Fruit fly (Drosophila melanogaster) Kc167 (cell line): ENCODE results near the gene yellow-e.

Experiments used
- Myc ChIP-seq: fragments of >200 bp; optimal IDR thresholded peaks from 2 replicates; lab custom pipeline; 2017; ENCODE audit warnings: missing external identifiers
- Sin3A ChIP-seq: fragments of >200 bp; optimal IDR thresholded peaks from 2 replicates; lab custom pipeline; 2018; ENCODE audit warnings: missing external identifiers
- h ChIP-seq: fragments of >200 bp; optimal IDR thresholded peaks from 3 replicates; lab custom pipeline; 2018; ENCODE audit warnings: missing external identifiers
- insv ChIP-seq: fragments of >200 bp; optimal IDR thresholded peaks from 3 replicates; lab custom pipeline; 2018; ENCODE audit warnings: missing external identifiers
- psq ChIP-seq: fragments of >200 bp; optimal IDR thresholded peaks from 2 replicates; lab custom pipeline; 2017; ENCODE audit warnings: missing external identifiers
- ttk ChIP-seq: sonication (Bioruptor generic); optimal IDR thresholded peaks from 2 replicates; lab custom pipeline; 2017; ENCODE audit warnings: missing external identifiers

Gene yellow-e

dm6 chr3R:13428341-13429040 is 13.4 kb upstream of the yellow-e start:
- TF ChIP-seq ttk = no peak
- TF ChIP-seq Myc = no peak
- no peak for TF ChIP-seq Sin3A (lab: Kevin White, UChicago)
- TF ChIP-seq psq (lab: Kevin White, UChicago) = no peak

DNA sequence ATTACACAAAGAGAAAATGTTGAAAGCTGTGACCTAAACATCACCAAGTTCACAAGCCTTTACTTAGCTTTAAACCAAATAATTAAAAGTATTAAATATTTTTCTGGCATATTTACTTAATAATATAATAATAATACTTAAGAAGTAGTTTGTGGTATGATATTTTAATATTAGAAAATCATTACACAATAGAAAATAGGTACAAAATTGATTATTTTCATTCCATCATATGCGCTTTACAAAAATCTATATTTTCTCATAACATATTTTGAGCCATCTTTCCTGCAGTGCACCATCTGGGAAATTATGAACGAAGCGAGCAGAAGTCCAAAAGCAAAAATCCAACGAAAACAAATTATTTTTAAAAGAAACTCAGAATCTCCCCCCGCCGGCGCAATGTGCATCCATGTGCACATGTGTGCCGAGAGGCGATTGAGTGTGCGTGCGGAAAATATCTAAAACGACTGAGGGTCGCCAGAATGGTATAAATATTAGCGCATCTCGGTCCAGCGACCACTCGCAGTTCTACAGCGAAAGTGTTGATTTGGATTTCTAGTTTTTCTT is 10.5 kb upstream of the yellow-e start, which contains the start of gene Act87E:
Gene Act87E (plus strand): TSS at position 514 of the 564 bp plus-strand sequence.
- TF ChIP-seq ttk (no peak), Sin3A (lab: Kevin White, UChicago) (no peak), insv (no peak), Myc (no peak), psq (lab: Kevin White, UChicago) (no peak), h (lab: Kevin White, UChicago) (no peak)

DNA sequence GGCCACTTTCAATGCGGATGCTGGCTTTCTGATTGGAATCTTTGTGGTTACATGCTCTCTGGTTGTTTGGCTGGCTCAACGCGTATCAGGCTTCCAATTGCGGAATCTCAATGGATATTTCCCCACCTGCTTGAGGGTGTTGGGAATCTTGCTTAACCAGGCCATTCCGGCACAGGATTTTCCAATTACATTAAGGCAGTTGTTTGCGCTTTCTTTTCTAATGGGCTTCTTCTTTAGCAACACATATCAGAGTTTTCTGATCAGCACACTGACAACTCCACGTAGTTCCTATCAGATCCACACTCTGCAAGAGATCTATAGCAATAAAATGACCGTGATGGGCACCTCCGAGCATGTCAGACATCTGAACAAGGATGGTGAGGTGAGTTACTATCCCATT is 7.1 kb upstream of the yellow-e start:
- TF ChIP-seq ttk (no peak), Myc (no peak), insv (no peak), h (lab: Kevin White, UChicago) (no peak), Sin3A (lab: Kevin White, UChicago) (no peak), psq (lab: Kevin White, UChicago) (no peak)

DNA sequence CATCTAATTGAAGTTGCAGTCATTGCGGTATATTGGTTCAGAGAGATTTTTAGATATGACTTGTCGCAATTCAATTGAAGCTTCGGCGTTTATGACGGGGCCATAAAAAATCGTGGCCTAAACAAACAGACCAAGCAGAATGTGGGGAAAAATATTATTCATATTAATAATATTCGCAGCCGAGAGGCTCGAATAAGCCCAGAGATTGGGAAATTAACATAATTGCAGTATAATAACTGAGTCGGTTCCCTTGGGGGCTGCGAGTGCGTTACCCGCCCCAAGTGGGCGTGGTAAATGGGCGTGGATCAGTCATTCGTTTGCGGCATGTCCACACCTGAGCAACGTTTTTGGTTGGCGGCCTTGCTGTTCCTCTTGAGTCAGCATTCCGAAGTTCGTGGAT is 4.9 kb upstream of the yellow-e start, which contains the start of gene Ir87a:
Gene Ir87a (plus strand): TSS at position 301 of the 400 bp plus-strand sequence.
- TF ChIP-seq psq (lab: Kevin White, UChicago) (no peak), Sin3A (lab: Kevin White, UChicago) (no peak), insv (no peak), ttk (no peak), h (lab: Kevin White, UChicago) (no peak), Myc (no peak)

dm6 chr3R:13417067-13417595 is 2.0 kb upstream of the yellow-e start:
- TF ChIP-seq Myc (no peak), Sin3A (lab: Kevin White, UChicago) (no peak), psq (lab: Kevin White, UChicago) (no peak), ttk (no peak), h (lab: Kevin White, UChicago) (no peak), insv (no peak)

- TF ChIP-seq Sin3A (lab: Kevin White, UChicago) = no peak
- TF ChIP-seq ttk = no peak
- TF ChIP-seq insv = no peak
- no peak for TF ChIP-seq psq (lab: Kevin White, UChicago)
- TF ChIP-seq h (lab: Kevin White, UChicago) = no peak
- no peak for TF ChIP-seq Myc
These were observed 2.4 kb downstream of the yellow-e start for dm6 chr3R:13412704-13413103.

DNA sequence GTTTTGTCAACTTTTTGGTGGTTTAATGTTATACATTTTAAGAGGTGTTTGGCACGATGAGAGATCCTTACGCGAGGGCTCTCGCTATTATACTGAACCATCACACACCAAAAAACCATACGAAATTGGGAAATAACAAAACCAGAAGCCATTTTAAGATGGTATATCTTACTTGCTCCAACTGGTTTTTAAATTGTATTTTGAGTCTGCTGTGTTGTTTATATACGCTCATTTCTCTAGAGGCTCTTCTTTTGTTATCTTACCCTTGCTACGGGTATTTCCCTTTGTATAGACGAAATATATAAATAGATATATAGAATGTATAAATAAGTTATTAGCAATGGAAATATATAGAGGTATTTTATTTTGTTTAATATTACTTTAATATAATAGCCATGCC is 8.2 kb downstream of the yellow-e start, which contains the start of gene yellow-e2:
Gene yellow-e2 (minus strand): TSS at position 101 of the 400 bp plus-strand sequence.
- TF ChIP-seq ttk (no peak), insv (no peak), Sin3A (lab: Kevin White, UChicago) (no peak), Myc (no peak), psq (lab: Kevin White, UChicago) (no peak), h (lab: Kevin White, UChicago) (no peak)

DNA sequence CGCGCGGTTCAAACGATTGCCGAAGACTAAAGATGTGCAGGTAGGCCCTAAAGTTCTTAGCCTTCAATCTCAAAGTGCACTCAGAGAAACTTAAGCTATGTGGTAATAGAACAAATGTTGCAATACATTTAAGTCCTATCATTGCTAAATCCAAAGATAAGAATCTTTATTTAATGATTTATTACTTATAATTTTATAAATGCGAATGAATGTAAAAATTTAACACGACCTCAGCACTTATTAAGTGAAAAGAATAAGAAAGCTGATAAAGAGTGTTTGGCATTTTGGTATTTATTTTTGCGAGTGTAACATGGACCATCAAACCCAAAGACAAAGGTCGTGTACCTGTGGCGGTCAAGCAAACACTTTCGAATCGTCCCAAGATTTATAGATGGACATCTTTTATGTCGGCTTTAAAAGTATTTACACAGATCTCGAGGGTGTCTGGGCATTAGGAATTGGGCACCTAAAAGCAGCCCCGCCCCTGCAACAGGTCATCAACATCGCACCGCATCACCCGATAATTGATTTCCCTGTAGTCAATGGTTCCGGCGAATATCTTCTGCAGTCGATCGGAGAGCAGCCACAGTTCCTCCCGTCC is 10.1 kb downstream of the yellow-e start, which contains the start of gene yellow-e3:
Gene yellow-e3 (minus strand): TSS at position 30 of the 601 bp plus-strand sequence.
- no peak for TF ChIP-seq Sin3A (lab: Kevin White, UChicago)
- TF ChIP-seq insv = no peak
- no peak for TF ChIP-seq ttk

DNA sequence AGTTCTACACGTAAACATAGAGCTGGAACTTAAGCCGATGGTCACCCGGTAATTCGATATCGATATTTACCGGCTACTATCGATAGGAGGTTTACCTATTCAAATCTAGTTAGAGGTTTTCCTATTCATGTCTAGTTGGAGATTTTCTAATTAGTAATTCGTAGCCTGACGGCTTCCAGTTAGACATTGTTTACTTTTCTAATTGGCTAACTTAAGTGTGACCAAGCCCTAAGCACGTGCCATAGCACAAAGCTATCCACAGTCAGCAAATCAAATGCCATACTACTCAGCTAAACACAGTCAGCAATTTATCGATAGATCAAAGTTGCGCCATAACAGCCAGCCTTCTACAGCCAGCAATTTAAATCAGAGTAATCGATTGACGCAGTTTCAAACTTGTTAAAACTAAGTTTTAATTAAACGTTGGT is 12.0 kb downstream of the yellow-e start, which contains the start of gene Dpm3:
Gene Dpm3 (minus strand): TSS at position 20 of the 428 bp plus-strand sequence.
- no peak for TF ChIP-seq ttk
- no peak for TF ChIP-seq insv
- TF ChIP-seq h (lab: Kevin White, UChicago) = no peak
- TF ChIP-seq psq (lab: Kevin White, UChicago) = no peak
- TF ChIP-seq Sin3A (lab: Kevin White, UChicago) = no peak
- TF ChIP-seq Myc = no peak

- TF ChIP-seq Sin3A (lab: Kevin White, UChicago) (no peak), Myc (no peak), h (lab: Kevin White, UChicago) (no peak), insv (no peak), ttk (no peak)
These were observed 13.3 kb downstream of the yellow-e start, which contains the start of gene GILT1 for dm6 chr3R:13401722-13402296. Gene GILT1, minus strand, starts transcription at chr3R:13401862.

dm6 chr3R:13400902-13401721 is 14.0 kb downstream of the yellow-e start:
- TF ChIP-seq Myc = no peak
- no peak for TF ChIP-seq h (lab: Kevin White, UChicago)
- TF ChIP-seq insv = no peak
- no peak for TF ChIP-seq ttk
- TF ChIP-seq psq (lab: Kevin White, UChicago) = no peak
- no peak for TF ChIP-seq Sin3A (lab: Kevin White, UChicago)
